Worm (Caenorhabditis elegans): ENCODE measurements around the gene ptr-1.

ce11 chrV:9191406-9191805 is 9.9 kb upstream of the ptr-1 start, which contains the start of gene sphr-1:
- TF ChIP-seq fkh-10 (GFP tag; optimal IDR thresholded peaks at IDR 0.05): no peak
- no peak for TF ChIP-seq nfya-1 (tag; optimal IDR thresholded peaks at IDR 0.05)
- no peak for TF ChIP-seq unc-86 (tag; optimal IDR thresholded peaks at IDR 0.05)
- TF ChIP-seq F13H6.1 (tag; optimal IDR thresholded peaks at IDR 0.05): no peak
